Worm (Caenorhabditis elegans): ENCODE results near the gene lars-1.

Gene lars-1

ce11 chrIII:4170903-4171377 is 15.7 kb downstream of the lars-1 start, which contains the start of the genes rnf-121 and C16C10.4 (continued):
- peak; percentile 61; the same call in 1 of the 2 replicates for TF ChIP-seq D2030.7 (GFP tag; IDR thresholded peaks at IDR 0.05)
- no peak for TF ChIP-seq F39B2.1 (GFP tag; IDR thresholded peaks at IDR 0.05)
- no peak for TF ChIP-seq cebp-2 (GFP tag; IDR thresholded peaks at IDR 0.05)
- TF ChIP-seq madf-3 (GFP tag; IDR thresholded peaks at IDR 0.05), result no peak
- TF ChIP-seq K11D2.4 (GFP tag; IDR thresholded peaks at IDR 0.05), result no peak
- no peak for TF ChIP-seq ceh-58 (GFP tag; IDR thresholded peaks at IDR 0.05)
- TF ChIP-seq lag-1 (GFP tag; IDR thresholded peaks at IDR 0.05), result no peak
- TF ChIP-seq mel-28 (tag; optimal IDR thresholded peaks at IDR 0.05; ENCODE audit: borderline replicate concordance), result no peak
- peak; percentile 26 for TF ChIP-seq efl-1 (GFP tag; optimal IDR thresholded peaks at IDR 0.05)
- no peak for TF ChIP-seq dpff-1 (tag; optimal IDR thresholded peaks at IDR 0.05)
- TF ChIP-seq Y53G8AR.9 (GFP tag; conservative IDR thresholded peaks at IDR 0.05), result no peak
- TF ChIP-seq lin-54 (GFP tag; optimal IDR thresholded peaks at IDR 0.05), result peak; percentile 69
- peak; percentile 71 for TF ChIP-seq snpc-1.3 (tag; optimal IDR thresholded peaks at IDR 0.05; ENCODE audit: insufficient read depth)
- TF ChIP-seq hlh-12 (tag; optimal IDR thresholded peaks at IDR 0.05), result no peak
- TF ChIP-seq somi-1 (GFP tag; optimal IDR thresholded peaks at IDR 0.05), result no peak
- TF ChIP-seq nhr-90 (tag; optimal IDR thresholded peaks at IDR 0.05), result no peak
- TF ChIP-seq athp-1 (tag; optimal IDR thresholded peaks at IDR 0.05), result peak; percentile 40
- TF ChIP-seq F57A8.1 (GFP tag; optimal IDR thresholded peaks at IDR 0.05), result no peak
- no peak for TF ChIP-seq mxl-1 (tag; optimal IDR thresholded peaks at IDR 0.05)
- no peak for TF ChIP-seq aptf-3 (GFP tag; IDR thresholded peaks at IDR 0.05)
- TF ChIP-seq nhr-120 (GFP tag; IDR thresholded peaks at IDR 0.05), result no peak
- TF ChIP-seq nhr-27 (tag; optimal IDR thresholded peaks at IDR 0.05), result no peak
- no peak for TF ChIP-seq ztf-26 (tag; optimal IDR thresholded peaks at IDR 0.05)
- TF ChIP-seq ceh-40 (GFP tag; IDR thresholded peaks at IDR 0.05), result no peak
- peak; percentile 45 for TF ChIP-seq tbp1 (GFP tag; optimal IDR thresholded peaks at IDR 0.05)
- no peak for TF ChIP-seq ccch-3 (GFP tag; optimal IDR thresholded peaks at IDR 0.05)
- peak; percentile 86 for TF ChIP-seq ZK185.1 (tag; optimal IDR thresholded peaks at IDR 0.05; ENCODE audit: poor library complexity, severe bottlenecking)
- peak; percentile 20; the same call in 1 of the 2 replicates for TF ChIP-seq B0336.3 (GFP tag; IDR thresholded peaks at IDR 0.05)
- peak; percentile 38 for TF ChIP-seq tlf-1 (GFP tag; optimal IDR thresholded peaks at IDR 0.05)
- TF ChIP-seq rec-8 (tag; optimal IDR thresholded peaks at IDR 0.05), result peak; percentile 51 to 75
- peak; percentile 68; the same call in 1 of the 2 replicates for TF ChIP-seq dox-1 (GFP tag; IDR thresholded peaks at IDR 0.05)
- TF ChIP-seq F22D6.2 (tag; optimal IDR thresholded peaks at IDR 0.05), result peak; percentile 20
- peak; percentile 38 for TF ChIP-seq xnd-1 (tag; optimal IDR thresholded peaks at IDR 0.05)
- TF ChIP-seq let-607 (tag; optimal IDR thresholded peaks at IDR 0.05), result peak in 1 of 2 experiments; percentile 42
- peak; percentile 5 for TF ChIP-seq snpc-4 (GFP tag; optimal IDR thresholded peaks at IDR 0.05)
- peak in 2 of 4 experiments; percentile 28 to 54 for TF ChIP-seq snpc-4 (tag; optimal IDR thresholded peaks at IDR 0.05)
- no peak for TF ChIP-seq akir-1 (GFP tag; optimal IDR thresholded peaks at IDR 0.05)
- no peak for TF ChIP-seq lir-1 (GFP tag; conservative IDR thresholded peaks at IDR 0.05)
- TF ChIP-seq F52B5.7 (tag; optimal IDR thresholded peaks at IDR 0.05), result peak; percentile 29
- no peak for TF ChIP-seq T26A5.8 (tag; optimal IDR thresholded peaks at IDR 0.05)
- no peak for TF ChIP-seq Y67H2A.10 (GFP tag; conservative IDR thresholded peaks at IDR 0.05)
- no peak; the same call in 1 of the 2 replicates for TF ChIP-seq F33H1.4 (GFP tag; IDR thresholded peaks at IDR 0.05)
- TF ChIP-seq bed-1 (GFP tag; IDR thresholded peaks at IDR 0.05), result no peak
- TF ChIP-seq C17E4.6 (GFP tag; IDR thresholded peaks at IDR 0.05), result no peak
- TF ChIP-seq atf-7 (tag; optimal IDR thresholded peaks at IDR 0.05), result no peak
- no peak for TF ChIP-seq ceh-27 (GFP tag; optimal IDR thresholded peaks at IDR 0.05)
- TF ChIP-seq ztf-22 (GFP tag; optimal IDR thresholded peaks at IDR 0.05), result no peak
- no peak for TF ChIP-seq egl-18 (GFP tag; IDR thresholded peaks at IDR 0.05)
